Fruit fly (Drosophila melanogaster): ENCODE data around the gene Cox10.

DNA sequence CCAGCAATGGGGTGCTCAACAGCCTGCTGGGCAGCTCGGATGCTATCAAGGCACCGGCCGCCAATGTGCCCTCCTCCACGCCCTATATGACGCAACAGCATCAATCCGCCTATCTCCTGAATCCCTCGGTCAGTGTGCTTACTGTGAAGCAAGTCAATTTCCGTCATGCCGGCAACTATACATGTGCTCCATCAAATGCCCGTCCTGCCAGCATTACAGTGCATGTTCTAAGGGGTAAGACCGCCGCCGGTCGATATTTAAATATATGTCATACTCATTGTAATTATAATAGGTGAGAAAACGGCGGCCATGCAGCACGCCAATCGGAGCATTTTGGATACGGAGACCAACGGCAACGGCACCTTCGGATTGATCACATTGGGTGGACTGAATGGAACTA is 47.4 kb downstream of the Cox10 start:
- no peak for TF ChIP-seq CG3163 (GFP tag; optimal IDR thresholded peaks at IDR 0.05)
- TF ChIP-seq CG2875 (GFP tag; optimal IDR thresholded peaks at IDR 0.05): no peak
- TF ChIP-seq salm (tag; optimal IDR thresholded peaks at IDR 0.05): no peak
- no peak for TF ChIP-seq ci (GFP tag; IDR thresholded peaks at IDR 0.05)
- TF ChIP-seq eve (GFP tag; optimal IDR thresholded peaks at IDR 0.05): no peak
- no peak for TF ChIP-seq CG12155 (GFP tag; optimal IDR thresholded peaks at IDR 0.05)
- no peak for TF ChIP-seq CG8089 (GFP tag; optimal IDR thresholded peaks at IDR 0.05)
- no peak for TF ChIP-seq H2.0 (GFP tag; IDR thresholded peaks at IDR 0.05)
- no peak for TF ChIP-seq CG10321 (GFP tag; IDR thresholded peaks at IDR 0.05)
- no peak for TF ChIP-seq usp (GFP tag; optimal IDR thresholded peaks at IDR 0.05)
- no peak for TF ChIP-seq CG32532 (GFP tag; IDR thresholded peaks at IDR 0.05)
- no peak for TF ChIP-seq Max (GFP tag; optimal IDR thresholded peaks at IDR 0.05)

All from whole organism, embryonic.